Fruit fly (Drosophila melanogaster) whole organism, embryonic: Measurements from ENCODE around the gene CG13405.
A peak's percentile ranks its signal among the peaks of the same experiment; 100 is the strongest.

Experiments
- Abd-B ChIP-seq: fragments of 200-800 bp; sonication (Bioruptor generic); optimal IDR thresholded peaks from 2 replicates; lab custom pipeline; 2018; ENCODE audit warnings: missing biosample characterization, mild to moderate bottlenecking, missing genetic modification characterization, moderate library complexity
- Bteb2 ChIP-seq: fragments of 200-800 bp; sonication (Bioruptor generic); optimal IDR thresholded peaks from 2 replicates; lab custom pipeline; 2016; ENCODE audit warnings: missing biosample characterization, missing genetic modification characterization
- CG11723 ChIP-seq: fragments of 200-800 bp; sonication (Bioruptor generic); optimal IDR thresholded peaks from 2 replicates; lab custom pipeline; 2017; ENCODE audit warnings: missing biosample characterization, mild to moderate bottlenecking, missing genetic modification characterization
- CG13775 ChIP-seq: fragments of 200-800 bp; sonication (Bioruptor generic); optimal IDR thresholded peaks from 3 replicates; lab custom pipeline; 2017; ENCODE audit warnings: missing biosample characterization, mild to moderate bottlenecking, missing genetic modification characterization
- CG13894 ChIP-seq: fragments of 200-800 bp; sonication (Bioruptor generic); optimal IDR thresholded peaks from 3 replicates; lab custom pipeline; 2018; ENCODE audit warnings: missing biosample characterization, mild to moderate bottlenecking, missing genetic modification characterization, moderate library complexity
- CG17385 ChIP-seq: fragments of 200-800 bp; sonication (Bioruptor generic); optimal IDR thresholded peaks from 3 replicates; lab custom pipeline; 2018; ENCODE audit warnings: missing biosample characterization, mild to moderate bottlenecking, missing genetic modification characterization
- CG2129 ChIP-seq: fragments of 200-800 bp; sonication (Bioruptor generic); IDR thresholded peaks from 2 replicates; pipeline ENCODE4 v1.3.6; 2022; ENCODE audit warnings: missing biosample characterization, missing genetic modification characterization; ENCODE audit not compliant: partially characterized antibody
- CG2199 ChIP-seq: fragments of 200-800 bp; sonication (Bioruptor generic); IDR thresholded peaks from 3 replicates; pipeline ENCODE4 v1.3.6; 2022; ENCODE audit warnings: missing biosample characterization, missing genetic modification characterization
- CG2889 ChIP-seq: fragments of 200-800 bp; sonication (Bioruptor generic); IDR thresholded peaks from 3 replicates; pipeline ENCODE4 v1.3.6; 2022; ENCODE audit warnings: missing biosample characterization, missing genetic modification characterization
- CG3065 ChIP-seq: fragments of 200-800 bp; sonication (Bioruptor generic); optimal IDR thresholded peaks from 2 replicates; lab custom pipeline; 2016; ENCODE audit warnings: missing biosample characterization, missing genetic modification characterization
- CG31365 ChIP-seq: fragments of 200-800 bp; sonication (Bioruptor generic); optimal IDR thresholded peaks from 2 replicates; lab custom pipeline; 2018; ENCODE audit warnings: missing biosample characterization, mild to moderate bottlenecking, missing genetic modification characterization
- CG3163 ChIP-seq: fragments of 200-800 bp; sonication (Bioruptor generic); optimal IDR thresholded peaks from 3 replicates; lab custom pipeline; 2016; ENCODE audit warnings: missing biosample characterization, missing genetic modification characterization
- CG6654 ChIP-seq: fragments of 200-800 bp; sonication (Bioruptor generic); optimal IDR thresholded peaks from 2 replicates; lab custom pipeline; 2017; ENCODE audit warnings: missing biosample characterization, mild to moderate bottlenecking, missing genetic modification characterization
- CG9876 ChIP-seq: fragments of 200-800 bp; sonication (Bioruptor generic); optimal IDR thresholded peaks from 2 replicates; lab custom pipeline; 2016; ENCODE audit warnings: missing biosample characterization, missing genetic modification characterization
- CTCF ChIP-seq: fragments of 200-800 bp; sonication (Bioruptor generic); optimal IDR thresholded peaks from 2 replicates; lab custom pipeline; 2017; ENCODE audit warnings: missing biosample characterization, mild to moderate bottlenecking, missing genetic modification characterization, moderate library complexity
- Eip74EF ChIP-seq, 2 experiments: fragments of 200-800 bp in 1 of 2; fragments of >200 bp in 1 of 2; sonication (Bioruptor generic) in 1 of 2; optimal IDR thresholded peaks; 2 replicates each; lab custom pipeline; 2017 to 2019; ENCODE audit warnings: missing biosample characterization in 2 of 2, missing genetic modification characterization in 2 of 2, mild to moderate bottlenecking in 1 of 2, moderate library complexity in 1 of 2
- Ets65A ChIP-seq: fragments of 200-800 bp; sonication (Bioruptor generic); peaks from one replicate; lab custom pipeline; 2016; ENCODE audit warnings: missing biosample characterization, missing genetic modification characterization
- Hand ChIP-seq: fragments of 200-800 bp; sonication (Bioruptor generic); optimal IDR thresholded peaks from 2 replicates; lab custom pipeline; 2017; ENCODE audit warnings: mild to moderate bottlenecking, missing biosample characterization, missing genetic modification reagents, missing genetic modification characterization
- HmgD ChIP-seq: fragments of 200-800 bp; sonication (Bioruptor generic); optimal IDR thresholded peaks from 3 replicates; lab custom pipeline; 2016; ENCODE audit warnings: missing biosample characterization, missing genetic modification characterization
- Lim3 ChIP-seq: fragments of 200-800 bp; sonication (Bioruptor generic); IDR thresholded peaks from 2 replicates; pipeline ENCODE4 v1.3.6; 2022; ENCODE audit warnings: missing biosample characterization, missing genetic modification characterization
- NfI ChIP-seq: fragments of 200-800 bp; sonication (Bioruptor generic); optimal IDR thresholded peaks from 3 replicates; lab custom pipeline; 2018; ENCODE audit warnings: missing biosample characterization, mild to moderate bottlenecking, missing genetic modification characterization, moderate library complexity
- Taf1 ChIP-seq: fragments of 200-800 bp; sonication (Bioruptor generic); IDR thresholded peaks from 2 replicates; pipeline ENCODE4 v1.3.6; 2022; ENCODE audit warnings: missing biosample characterization, missing genetic modification characterization
- Trl ChIP-seq, 3 experiments: fragments of >200 bp in 2 of 3; fragments of 200-800 bp in 1 of 3; sonication (Bioruptor generic) in 1 of 3; optimal IDR thresholded peaks; 2 replicates in 1 of 3; 3 replicates in 2 of 3; lab custom pipeline; 2016 to 2017; ENCODE audit warnings: missing biosample characterization in 1 of 3, missing genetic modification characterization in 1 of 3
- abd-A ChIP-seq: fragments of 200-800 bp; sonication (Bioruptor generic); optimal IDR thresholded peaks from 3 replicates; lab custom pipeline; 2019; ENCODE audit warnings: missing biosample characterization, mild to moderate bottlenecking, missing genetic modification characterization, moderate library complexity
- ato ChIP-seq: fragments of 200-800 bp; sonication (Bioruptor generic); IDR thresholded peaks from 2 replicates; pipeline ENCODE4 v1.3.6; 2022; ENCODE audit warnings: missing biosample characterization, missing genetic modification characterization; ENCODE audit not compliant: partially characterized antibody
- caup ChIP-seq: fragments of 200-800 bp; sonication (Bioruptor generic); optimal IDR thresholded peaks from 3 replicates; lab custom pipeline; 2017; ENCODE audit warnings: missing biosample characterization, mild to moderate bottlenecking, missing genetic modification characterization, moderate library complexity; ENCODE audit not compliant: severe bottlenecking
- dpn ChIP-seq, 2 experiments: fragments of 200-800 bp; sonication (Bioruptor generic); optimal IDR thresholded peaks; 3 replicates each; lab custom pipeline; 2016; ENCODE audit warnings: missing biosample characterization in 2 of 2, missing genetic modification characterization in 2 of 2
- gce ChIP-seq: fragments of 200-800 bp; sonication (Bioruptor generic); IDR thresholded peaks from 3 replicates; pipeline ENCODE4 v1.3.6; 2022; ENCODE audit warnings: missing biosample characterization, missing genetic modification characterization
- nerfin-1 ChIP-seq: fragments of 200-800 bp; sonication (Bioruptor generic); optimal IDR thresholded peaks from 3 replicates; lab custom pipeline; 2019; ENCODE audit warnings: missing biosample characterization, mild to moderate bottlenecking, missing genetic modification characterization, moderate library complexity
- pfk ChIP-seq: fragments of 200-800 bp; sonication (Bioruptor generic); optimal IDR thresholded peaks from 2 replicates; lab custom pipeline; 2018; ENCODE audit warnings: missing biosample characterization, mild to moderate bottlenecking, missing genetic modification characterization, moderate library complexity
- pho ChIP-seq: fragments of 200-800 bp; sonication (Bioruptor generic); optimal IDR thresholded peaks from 2 replicates; lab custom pipeline; 2016; ENCODE audit warnings: missing biosample characterization, missing genetic modification characterization
- scrt ChIP-seq: fragments of 200-800 bp; sonication (Bioruptor generic); optimal IDR thresholded peaks from 2 replicates; lab custom pipeline; 2018; ENCODE audit warnings: missing biosample characterization, mild to moderate bottlenecking, missing genetic modification characterization, moderate library complexity
- sens ChIP-seq: fragments of 200-800 bp; sonication (Bioruptor generic); peaks from one replicate; lab custom pipeline; 2016; ENCODE audit warnings: missing biosample characterization, missing genetic modification characterization
- tap ChIP-seq: fragments of 200-800 bp; optimal IDR thresholded peaks from 3 replicates; lab custom pipeline; 2019; ENCODE audit warnings: missing biosample characterization, mild to moderate bottlenecking, missing genetic modification characterization, moderate library complexity
- tll ChIP-seq, 2 experiments: fragments of 200-800 bp in 1 of 2; fragments of >200 bp in 1 of 2; sonication (Bioruptor generic) in 1 of 2; optimal IDR thresholded peaks; 2 replicates each; lab custom pipeline; 2017 to 2019; ENCODE audit warnings: missing biosample characterization in 2 of 2, missing genetic modification characterization in 2 of 2, mild to moderate bottlenecking in 1 of 2, moderate library complexity in 1 of 2
- trem ChIP-seq: fragments of 200-800 bp; optimal IDR thresholded peaks from 3 replicates; lab custom pipeline; 2019; ENCODE audit warnings: missing biosample characterization, mild to moderate bottlenecking, missing genetic modification characterization, moderate library complexity
- usp ChIP-seq: fragments of >200 bp; optimal IDR thresholded peaks from 2 replicates; lab custom pipeline; 2017; ENCODE audit warnings: missing biosample characterization, missing genetic modification characterization
- vnd ChIP-seq: fragments of 200-800 bp; sonication (Bioruptor generic); IDR thresholded peaks from 3 replicates; pipeline ENCODE4 v1.3.6; 2022; ENCODE audit warnings: missing biosample characterization, missing genetic modification characterization; ENCODE audit not compliant: partially characterized antibody

Gene CG13405

DNA sequence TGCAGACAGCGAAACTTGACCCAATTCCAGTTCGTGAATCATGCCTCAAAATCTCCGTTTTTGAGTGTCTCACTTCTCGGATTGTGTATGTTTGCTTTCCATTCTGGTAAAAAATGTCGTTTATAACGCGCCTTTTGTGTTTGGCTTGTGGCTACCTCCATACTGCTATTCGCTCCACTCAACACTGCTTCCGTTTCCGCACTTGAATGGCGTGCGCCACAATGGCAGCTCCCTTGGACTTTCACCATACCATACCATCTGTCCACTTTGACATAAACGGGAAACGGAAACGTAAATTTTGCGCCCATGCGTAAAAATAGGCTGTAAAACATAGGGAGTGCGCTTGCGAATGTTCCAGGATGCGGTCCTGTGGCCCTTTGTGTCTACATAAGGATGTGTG lies 40.5 kb downstream of the CG13405 start (continued):
- TF ChIP-seq Eip74EF (GFP tag; optimal IDR thresholded peaks at IDR 0.05; lab: Kevin White, UChicago) = peak in 1 of 2 experiments; percentile 39
- no peak for TF ChIP-seq scrt (GFP tag; lab: Kevin White, UChicago)
- no peak for TF ChIP-seq Taf1 (GFP tag; lab: Robert Waterston, UW)
- no peak for TF ChIP-seq HmgD (GFP tag; lab: Kevin White, UChicago)
- TF ChIP-seq Lim3 = no peak
- no peak for TF ChIP-seq CG3163 (GFP tag; lab: Kevin White, UChicago)
- TF ChIP-seq CG13775 (GFP tag; lab: Kevin White, UChicago) = no peak
- TF ChIP-seq Ets65A (GFP tag; lab: Kevin White, UChicago) = peak; percentile 72
- TF ChIP-seq nerfin-1 (tag; lab: Kevin White, UChicago) = peak; percentile 18
- TF ChIP-seq tap = peak; percentile 46
- no peak for TF ChIP-seq CG9876 (GFP tag; lab: Kevin White, UChicago)
- TF ChIP-seq CG2889 = no peak
- no peak for TF ChIP-seq Abd-B (GFP tag; lab: Kevin White, UChicago)
- TF ChIP-seq CG17385 (GFP tag; lab: Kevin White, UChicago) = no peak

dm6 chr3L:29658-30262 lies 45.4 kb downstream of the CG13405 start:
- TF ChIP-seq pho (GFP tag; lab: Kevin White, UChicago) (no peak), vnd (GFP tag; lab: Robert Waterston, UW) (no peak), CG6654 (GFP tag; lab: Kevin White, UChicago) (no peak), CG11723 (no peak), pfk (GFP tag; lab: Kevin White, UChicago) (no peak), Hand (GFP tag; lab: Kevin White, UChicago) (no peak), CG31365 (tag; lab: Kevin White, UChicago) (no peak), usp (GFP tag; lab: Kevin White, UChicago) (no peak), ato (GFP tag; lab: Robert Waterston, UW) (no peak)

dm6 chr3L:26690-27271 lies 48.4 kb downstream of the CG13405 start:
- no peak for TF ChIP-seq gce (GFP tag; lab: Robert Waterston, UW)
- TF ChIP-seq nerfin-1 (tag; lab: Kevin White, UChicago) = peak; percentile 83
- TF ChIP-seq CG13894 (tag; lab: Kevin White, UChicago) = peak; percentile 93
- TF ChIP-seq Bteb2 (GFP tag; lab: Kevin White, UChicago) = no peak
- no peak for TF ChIP-seq CG3065
- TF ChIP-seq Trl (optimal IDR thresholded peaks at IDR 0.05; lab: Kevin White, UChicago) = peak; percentile 20 to 43
- TF ChIP-seq Trl (GFP tag; optimal IDR thresholded peaks at IDR 0.05; lab: Kevin White, UChicago) = no peak
- peak; percentile 83 for TF ChIP-seq abd-A
- TF ChIP-seq CG2199 (GFP tag; lab: Robert Waterston, UW) = peak; percentile 77; the same call in 2 of the 3 replicates
- TF ChIP-seq NfI (GFP tag; lab: Kevin White, UChicago) = no peak
- TF ChIP-seq tll (GFP tag; optimal IDR thresholded peaks at IDR 0.05; lab: Kevin White, UChicago) = no peak

DNA sequence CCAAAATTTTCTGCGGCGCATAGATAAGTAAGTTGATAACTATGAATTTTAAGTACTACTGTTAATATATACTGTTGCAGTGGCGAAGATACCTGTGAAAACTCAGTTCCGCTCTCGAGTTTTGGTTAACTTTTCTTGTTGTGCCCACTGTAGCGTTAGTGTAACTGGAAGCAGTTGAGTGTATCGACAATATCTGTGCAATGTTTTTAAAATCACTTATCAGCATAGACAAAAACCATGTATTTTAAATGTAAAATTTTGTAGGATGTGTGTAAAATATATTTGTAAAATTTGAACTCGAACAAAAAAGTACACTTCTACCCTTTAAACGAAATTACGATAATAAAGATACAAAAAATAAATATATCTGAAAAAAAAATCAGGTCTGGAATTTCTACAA lies 49.2 kb downstream of the CG13405 start:
- peak in 1 of 2 experiments; percentile 11 for TF ChIP-seq dpn (GFP tag; optimal IDR thresholded peaks at IDR 0.05; lab: Kevin White, UChicago)
- no peak for TF ChIP-seq caup (GFP tag; lab: Kevin White, UChicago)
- peak; percentile 4 for TF ChIP-seq trem (tag; lab: Kevin White, UChicago)
- peak; percentile 48 for TF ChIP-seq CTCF
- peak; percentile 67 for TF ChIP-seq sens (GFP tag; lab: Kevin White, UChicago)
- no peak for TF ChIP-seq CG2129 (GFP tag; lab: Robert Waterston, UW)
- peak; percentile 92 for TF ChIP-seq CG2199 (GFP tag; lab: Robert Waterston, UW)
